Worm (Caenorhabditis elegans) whole organism, mixed stage, embryonic: Measurements from ENCODE around the gene str-99.

Experiments
- M03D4.4 ChIP-seq: sonication (generic microtip); optimal IDR thresholded peaks from 2 replicates; lab custom pipeline; 2017; ENCODE audit warnings: mild to moderate bottlenecking, missing genetic modification characterization, missing compliant biosample characterization
- blmp-1 ChIP-seq: fragments of 150-350 bp; optimal IDR thresholded peaks from 2 replicates; lab custom pipeline; 2014; ENCODE audit warnings: missing biosample characterization, missing genetic modification characterization
- ceh-43 ChIP-seq: fragments of 200-800 bp; sonication (Bioruptor generic); optimal IDR thresholded peaks from 2 replicates; lab custom pipeline; 2018; ENCODE audit warnings: mild to moderate bottlenecking, missing genetic modification characterization, moderate library complexity, missing compliant biosample characterization
- ceh-83 ChIP-seq: fragments of 200-800 bp; sonication (Bioruptor generic); optimal IDR thresholded peaks from 2 replicates; lab custom pipeline; 2018; ENCODE audit warnings: mild to moderate bottlenecking, missing genetic modification characterization, missing compliant biosample characterization
- ces-1 ChIP-seq: fragments of 150-350 bp; optimal IDR thresholded peaks from 2 replicates; lab custom pipeline; 2014; ENCODE audit warnings: missing biosample characterization, missing genetic modification reagents, missing genetic modification characterization
- cnd-1 ChIP-seq: fragments of 200-800 bp; sonication (Bioruptor generic); optimal IDR thresholded peaks from 2 replicates; lab custom pipeline; 2018; ENCODE audit warnings: mild to moderate bottlenecking, missing genetic modification characterization, missing compliant biosample characterization
- drap-1 ChIP-seq: fragments of 200-800 bp; sonication (Bioruptor generic); optimal IDR thresholded peaks from 3 replicates; lab custom pipeline; 2018; ENCODE audit warnings: mild to moderate bottlenecking, missing genetic modification characterization, missing compliant biosample characterization
- elt-1 ChIP-seq: sonication (generic microtip); optimal IDR thresholded peaks from 2 replicates; lab custom pipeline; 2017; ENCODE audit warnings: missing genetic modification characterization, mild to moderate bottlenecking, missing compliant biosample characterization, antibody characterized with exemption, moderate library complexity, borderline replicate concordance; ENCODE audit not compliant: insufficient read depth
- elt-3 ChIP-seq: fragments of 150-350 bp; optimal IDR thresholded peaks from 2 replicates; lab custom pipeline; 2014; ENCODE audit warnings: missing biosample characterization, missing genetic modification characterization
- flh-1 ChIP-seq: fragments of 200-800 bp; sonication (Bioruptor generic); optimal IDR thresholded peaks from 2 replicates; lab custom pipeline; 2018; ENCODE audit warnings: mild to moderate bottlenecking, missing genetic modification characterization, moderate library complexity, missing compliant biosample characterization
- ham-2 ChIP-seq: fragments of 200-800 bp; sonication (Bioruptor generic); optimal IDR thresholded peaks from 2 replicates; lab custom pipeline; 2018; ENCODE audit warnings: mild to moderate bottlenecking, missing genetic modification characterization, missing compliant biosample characterization
- lin-32 ChIP-seq: fragments of 200-800 bp; sonication (Bioruptor generic); optimal IDR thresholded peaks from 2 replicates; lab custom pipeline; 2018; ENCODE audit warnings: mild to moderate bottlenecking, missing genetic modification characterization, missing compliant biosample characterization
- lsy-2 ChIP-seq: fragments of 150-350 bp; optimal IDR thresholded peaks from 2 replicates; lab custom pipeline; 2014; ENCODE audit warnings: missing biosample characterization, missing genetic modification characterization
- mab-5 ChIP-seq: fragments of 150-350 bp; optimal IDR thresholded peaks from 2 replicates; lab custom pipeline; 2014; ENCODE audit warnings: missing biosample characterization, missing genetic modification characterization
- mep-1 ChIP-seq: fragments of 150-350 bp; optimal IDR thresholded peaks from 2 replicates; lab custom pipeline; 2017; ENCODE audit warnings: missing biosample characterization, missing genetic modification reagents, missing genetic modification characterization, inconsistent platforms
- mls-2 ChIP-seq: sonication (generic microtip); optimal IDR thresholded peaks from 2 replicates; lab custom pipeline; 2016; ENCODE audit warnings: mild to moderate bottlenecking, missing genetic modification characterization, moderate library complexity, missing compliant biosample characterization
- nhr-12 ChIP-seq: fragments of 150-350 bp; optimal IDR thresholded peaks from 2 replicates; lab custom pipeline; 2014; ENCODE audit warnings: missing biosample characterization, missing genetic modification characterization
- nhr-2 ChIP-seq: fragments of 150-350 bp; optimal IDR thresholded peaks from 2 replicates; lab custom pipeline; 2014; ENCODE audit warnings: missing biosample characterization, missing genetic modification characterization
- nhr-237 ChIP-seq: fragments of 150-350 bp; optimal IDR thresholded peaks from 2 replicates; lab custom pipeline; 2014; ENCODE audit warnings: missing biosample characterization, missing genetic modification characterization
- nhr-28 ChIP-seq: fragments of 150-350 bp; optimal IDR thresholded peaks from 2 replicates; lab custom pipeline; 2014; ENCODE audit warnings: missing biosample characterization, missing genetic modification characterization
- nhr-76 ChIP-seq: sonication (generic microtip); optimal IDR thresholded peaks from 2 replicates; lab custom pipeline; 2017; ENCODE audit warnings: missing biosample characterization, missing genetic modification characterization
- pha-4 ChIP-seq: fragments of 150-350 bp; optimal IDR thresholded peaks from 2 replicates; lab custom pipeline; 2018; ENCODE audit warnings: missing biosample characterization, missing genetic modification reagents, missing genetic modification characterization
- sem-2 ChIP-seq: fragments of 200-800 bp; sonication (Bioruptor generic); optimal IDR thresholded peaks from 2 replicates; lab custom pipeline; 2018; ENCODE audit warnings: mild to moderate bottlenecking, missing genetic modification characterization, missing compliant biosample characterization
- snpc-4 ChIP-seq: fragments of 150-350 bp; optimal IDR thresholded peaks from 2 replicates; lab custom pipeline; 2014; ENCODE audit warnings: missing biosample characterization, missing genetic modification characterization
- sptf-1 ChIP-seq: sonication (generic microtip); optimal IDR thresholded peaks from 2 replicates; lab custom pipeline; 2017; ENCODE audit warnings: mild to moderate bottlenecking, missing genetic modification characterization, moderate library complexity, missing compliant biosample characterization
- tbx-8 ChIP-seq: fragments of 200-800 bp; sonication (Bioruptor generic); optimal IDR thresholded peaks from 2 replicates; lab custom pipeline; 2018; ENCODE audit warnings: mild to moderate bottlenecking, missing genetic modification characterization, moderate library complexity, missing compliant biosample characterization
- unc-120 ChIP-seq: sonication (generic microtip); optimal IDR thresholded peaks from 2 replicates; lab custom pipeline; 2017; ENCODE audit warnings: missing genetic modification characterization, missing compliant biosample characterization; ENCODE audit not compliant: poor library complexity, severe bottlenecking
- unc-39 ChIP-seq: fragments of 150-350 bp; optimal IDR thresholded peaks from 2 replicates; lab custom pipeline; 2014; ENCODE audit warnings: missing biosample characterization, missing genetic modification characterization
- unc-62 ChIP-seq: fragments of 150-350 bp; optimal IDR thresholded peaks from 2 replicates; lab custom pipeline; 2014; ENCODE audit warnings: missing biosample characterization, missing genetic modification reagents, missing genetic modification characterization
- zip-8 ChIP-seq: fragments of 150-350 bp; optimal IDR thresholded peaks from 2 replicates; lab custom pipeline; 2014; ENCODE audit warnings: missing biosample characterization, missing genetic modification characterization
- ztf-11 ChIP-seq: fragments of 150-350 bp; optimal IDR thresholded peaks from 2 replicates; lab custom pipeline; 2014; ENCODE audit warnings: missing biosample characterization, missing genetic modification characterization

str-99 gene

ce11 chrV:16159594-16159993 is 1.3 kb upstream of the str-99 start, which contains the start of gene F10A3.17:
F10A3.17 (minus strand) TSS chrV:16159694.
- TF ChIP-seq nhr-28 (tag; lab: Kevin White, UChicago) (no peak), elt-1 (no peak), elt-3 (tag; lab: Kevin White, UChicago) (no peak), cnd-1 (tag; lab: Kevin White, UChicago) (no peak), unc-62 (GFP tag; lab: Kevin White, UChicago) (no peak), ham-2 (GFP tag; lab: Kevin White, UChicago) (no peak)

DNA sequence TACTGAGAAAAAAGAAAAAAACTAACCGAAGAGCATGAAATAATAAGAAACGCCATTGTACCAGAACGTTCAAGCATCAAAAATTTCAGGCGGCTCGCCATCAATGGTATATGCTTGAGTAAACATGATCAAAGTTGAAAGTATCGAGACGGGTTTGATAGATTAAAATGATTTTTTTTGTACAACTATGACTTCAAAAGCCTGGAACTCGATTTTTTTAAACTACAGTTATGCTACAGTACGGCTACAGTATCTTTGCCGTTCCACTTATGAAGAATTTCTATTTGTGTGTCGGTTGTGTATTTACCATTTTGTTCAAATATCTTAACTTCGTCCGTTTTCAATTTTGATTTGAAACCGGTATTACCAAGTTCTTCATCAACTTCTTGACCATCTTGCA is 3.2 kb downstream of the str-99 start, which contains the start of gene str-97:
Gene str-97, minus strand, starts transcription at position 101 of the 400 bp plus-strand sequence.
- TF ChIP-seq nhr-12 (no peak), drap-1 (no peak), blmp-1 (tag; lab: Kevin White, UChicago) (no peak), M03D4.4 (tag; lab: Kevin White, UChicago) (no peak), flh-1 (GFP tag; lab: Kevin White, UChicago) (no peak), elt-1 (no peak), nhr-76 (tag; lab: Kevin White, UChicago) (no peak), lsy-2 (no peak), ceh-83 (GFP tag; lab: Kevin White, UChicago) (no peak), pha-4 (tag; lab: Kevin White, UChicago) (no peak), mls-2 (tag; lab: Kevin White, UChicago) (no peak), mab-5 (tag; lab: Kevin White, UChicago) (no peak), ham-2 (GFP tag; lab: Kevin White, UChicago) (no peak), ces-1 (GFP tag; lab: Kevin White, UChicago) (no peak), unc-120 (tag; lab: Kevin White, UChicago) (no peak)

ce11 chrV:16153375-16153774 is 4.9 kb downstream of the str-99 start, which contains the start of gene str-254:
str-254 (minus strand) TSS chrV:16153475.
- TF ChIP-seq ceh-83 (GFP tag; lab: Kevin White, UChicago) (no peak), mab-5 (tag; lab: Kevin White, UChicago) (no peak), nhr-76 (tag; lab: Kevin White, UChicago) (no peak), ceh-43 (GFP tag; lab: Kevin White, UChicago) (no peak), cnd-1 (tag; lab: Kevin White, UChicago) (no peak), nhr-28 (tag; lab: Kevin White, UChicago) (no peak), ces-1 (GFP tag; lab: Kevin White, UChicago) (no peak), sem-2 (GFP tag; lab: Kevin White, UChicago) (no peak), mep-1 (tag; lab: Kevin White, UChicago) (no peak), sptf-1 (no peak), unc-62 (GFP tag; lab: Kevin White, UChicago) (no peak), nhr-2 (tag; lab: Kevin White, UChicago) (no peak), lin-32 (GFP tag; lab: Kevin White, UChicago) (no peak), mls-2 (tag; lab: Kevin White, UChicago) (no peak), nhr-12 (no peak), zip-8 (tag; lab: Kevin White, UChicago) (no peak), flh-1 (GFP tag; lab: Kevin White, UChicago) (no peak), unc-39 (tag; lab: Kevin White, UChicago) (no peak), ztf-11 (tag; lab: Kevin White, UChicago) (no peak), elt-3 (tag; lab: Kevin White, UChicago) (no peak)

DNA sequence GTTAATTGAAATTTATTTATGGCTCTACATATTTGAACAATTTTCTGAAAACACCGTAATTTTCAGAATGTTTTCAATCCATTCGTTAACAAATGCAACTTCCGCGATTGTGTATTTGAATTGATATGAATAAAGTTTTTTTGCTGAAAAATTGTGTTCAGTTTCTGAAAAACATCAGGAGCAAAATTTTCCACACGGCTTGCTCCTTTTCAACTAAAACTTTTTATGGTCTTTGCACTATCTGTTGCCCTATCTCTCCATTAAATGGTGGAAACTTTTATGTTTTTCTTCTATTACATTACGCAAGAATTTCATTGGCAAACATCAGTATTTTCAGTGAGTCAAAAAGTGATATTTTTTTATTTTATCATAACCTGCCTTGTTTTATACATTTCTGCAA is 9.5 kb downstream of the str-99 start, which contains the start of gene F10A3.4:
Gene F10A3.4, plus strand, starts transcription at position 301 of the 400 bp plus-strand sequence.
- no peak for TF ChIP-seq nhr-237 (tag; lab: Kevin White, UChicago)
- no peak for TF ChIP-seq mls-2 (tag; lab: Kevin White, UChicago)
- no peak for TF ChIP-seq ceh-43 (GFP tag; lab: Kevin White, UChicago)
- TF ChIP-seq zip-8 (tag; lab: Kevin White, UChicago), result no peak
- no peak for TF ChIP-seq mep-1 (tag; lab: Kevin White, UChicago)
- TF ChIP-seq unc-62 (GFP tag; lab: Kevin White, UChicago), result no peak
- TF ChIP-seq lin-32 (GFP tag; lab: Kevin White, UChicago), result no peak
- TF ChIP-seq ceh-83 (GFP tag; lab: Kevin White, UChicago), result no peak
- TF ChIP-seq blmp-1 (tag; lab: Kevin White, UChicago), result no peak
- no peak for TF ChIP-seq tbx-8 (GFP tag; lab: Kevin White, UChicago)
- TF ChIP-seq snpc-4 (tag; lab: Kevin White, UChicago), result no peak
- no peak for TF ChIP-seq lsy-2
- no peak for TF ChIP-seq unc-39 (tag; lab: Kevin White, UChicago)
- no peak for TF ChIP-seq unc-120 (tag; lab: Kevin White, UChicago)
- TF ChIP-seq flh-1 (GFP tag; lab: Kevin White, UChicago), result no peak
